Fruit fly (Drosophila melanogaster): ENCODE measurements around the gene CG2680.
A peak's percentile ranks its signal among the peaks of the same experiment; 100 is the strongest.

CG2680 gene

DNA sequence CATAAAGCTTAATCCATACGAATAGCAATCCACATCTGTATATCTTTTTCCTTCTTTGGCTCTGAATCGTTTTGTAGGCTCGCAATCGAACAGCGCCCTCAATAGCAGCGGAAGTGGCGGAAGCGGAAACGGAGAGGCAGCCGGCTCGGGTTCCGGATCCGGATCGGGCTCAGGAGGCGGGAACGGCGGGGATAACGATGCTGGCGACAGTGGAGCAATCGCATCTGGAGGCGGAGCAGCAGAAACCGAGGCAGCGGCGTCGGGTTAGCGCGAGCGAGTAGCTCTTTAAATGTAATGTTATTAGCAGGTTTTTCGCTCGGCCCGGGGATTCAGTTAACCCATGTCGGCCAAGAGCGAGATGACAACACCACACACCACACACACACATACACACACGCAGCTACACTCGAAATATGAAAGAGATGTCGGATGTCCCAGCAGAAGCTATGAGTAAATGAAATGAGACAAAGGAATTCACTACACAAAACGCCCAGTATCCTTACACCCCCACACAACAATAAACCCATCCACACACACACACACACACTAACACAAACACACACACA lies 30.1 kb downstream of the CG2680 start (continued):
- TF ChIP-seq Hr78 (GFP tag; optimal IDR thresholded peaks at IDR 0.05) (no peak), schlank (tag; optimal IDR thresholded peaks at IDR 0.05) (no peak), btn (GFP tag; optimal IDR thresholded peaks at IDR 0.05) (no peak), CG11504 (tag; optimal IDR thresholded peaks at IDR 0.05) (no peak), CG12942 (GFP tag; optimal IDR thresholded peaks at IDR 0.05) (no peak), gsb-n (tag; optimal IDR thresholded peaks at IDR 0.05) (no peak), MTF-1 (GFP tag; optimal IDR thresholded peaks at IDR 0.05; ENCODE audit: borderline replicate concordance) (no peak), abd-A (tag; optimal IDR thresholded peaks at IDR 0.05) (no peak), run (tag; optimal IDR thresholded peaks at IDR 0.05) (no peak), Drgx (GFP tag; IDR thresholded peaks at IDR 0.05) (no peak), Side (GFP tag; optimal IDR thresholded peaks at IDR 0.05) (no peak), Jarid2 (GFP tag; optimal IDR thresholded peaks at IDR 0.05) (no peak), NfI (GFP tag; optimal IDR thresholded peaks at IDR 0.05) (no peak), CG7271 (tag; optimal IDR thresholded peaks at IDR 0.05) (no peak), crp (GFP tag; optimal IDR thresholded peaks at IDR 0.05) (no peak), Abd-B (GFP tag; optimal IDR thresholded peaks at IDR 0.05) (no peak), Atf3 (GFP tag; optimal IDR thresholded peaks at IDR 0.05) (no peak), repo (GFP tag; optimal IDR thresholded peaks at IDR 0.05) (no peak), fu2 (GFP tag; optimal IDR thresholded peaks at IDR 0.05) (no peak), corto (GFP tag; optimal IDR thresholded peaks at IDR 0.05) (no peak)

DNA sequence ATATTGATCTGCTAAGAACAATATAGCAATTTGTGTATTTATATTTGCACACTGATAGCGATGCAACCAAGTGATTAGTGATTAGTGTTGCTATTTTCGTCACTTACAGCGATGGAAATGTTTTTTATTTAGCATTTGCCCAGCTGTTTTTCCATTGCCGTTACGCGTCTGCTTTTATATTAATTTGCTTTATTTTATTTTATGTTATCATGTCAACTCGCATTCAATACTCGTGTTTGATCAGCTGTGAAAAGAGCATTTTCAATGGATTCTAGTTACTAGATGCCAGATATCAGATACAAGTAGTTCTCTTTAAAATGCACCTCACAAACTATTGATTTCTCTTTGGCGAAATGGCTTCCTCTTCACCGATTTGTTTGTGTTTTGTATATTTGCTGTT lies 43.8 kb downstream of the CG2680 start:
- TF ChIP-seq Opbp (GFP tag; IDR thresholded peaks at IDR 0.05; ENCODE audit: partially characterized antibody): no peak
- TF ChIP-seq Sox102F (GFP tag; optimal IDR thresholded peaks at IDR 0.05): no peak
- peak; percentile 2 for TF ChIP-seq CG2120 (GFP tag; optimal IDR thresholded peaks at IDR 0.05)
- TF ChIP-seq odd (GFP tag; optimal IDR thresholded peaks at IDR 0.05): peak; percentile 3
- TF ChIP-seq CG18599 (GFP tag; optimal IDR thresholded peaks at IDR 0.05): peak; percentile 34
- TF ChIP-seq pnt (GFP tag; optimal IDR thresholded peaks at IDR 0.05): no peak
- no peak for TF ChIP-seq z (GFP tag; IDR thresholded peaks at IDR 0.05)
- TF ChIP-seq CG8281 (tag; optimal IDR thresholded peaks at IDR 0.05): no peak
- peak; percentile 30 for TF ChIP-seq schlank (tag; optimal IDR thresholded peaks at IDR 0.05)
- no peak for TF ChIP-seq Mrtf (GFP tag; IDR thresholded peaks at IDR 0.05)
- TF ChIP-seq nmo (GFP tag; optimal IDR thresholded peaks at IDR 0.05): no peak
- TF ChIP-seq CG3995 (GFP tag; optimal IDR thresholded peaks at IDR 0.05): no peak
- no peak for TF ChIP-seq ham (GFP tag; IDR thresholded peaks at IDR 0.05)
- TF ChIP-seq BtbVII (GFP tag; optimal IDR thresholded peaks at IDR 0.05): peak; percentile 18
- no peak for TF ChIP-seq hkb (optimal IDR thresholded peaks at IDR 0.05)
- TF ChIP-seq hkb (GFP tag; IDR thresholded peaks at IDR 0.05): peak; percentile 25; the same call in 1 of the 2 replicates
- no peak for TF ChIP-seq stc (GFP tag; IDR thresholded peaks at IDR 0.05)
- TF ChIP-seq CG1233 (GFP tag; optimal IDR thresholded peaks at IDR 0.05): no peak
- TF ChIP-seq CG6854 (GFP tag; optimal IDR thresholded peaks at IDR 0.05): peak; percentile 16
- no peak for TF ChIP-seq psq (GFP tag; optimal IDR thresholded peaks at IDR 0.05)
- no peak for TF ChIP-seq CG18619 (GFP tag; optimal IDR thresholded peaks at IDR 0.05)
- TF ChIP-seq lab (GFP tag; optimal IDR thresholded peaks at IDR 0.05): peak; percentile 40
- TF ChIP-seq ATbp (GFP tag; optimal IDR thresholded peaks at IDR 0.05): peak; percentile 25
- TF ChIP-seq NC2β (GFP tag; optimal IDR thresholded peaks at IDR 0.05): no peak
- TF ChIP-seq CG12299 (tag; optimal IDR thresholded peaks at IDR 0.05): peak; percentile 4
- TF ChIP-seq Med (GFP tag): peak; percentile 35
- no peak for TF ChIP-seq en (GFP tag; optimal IDR thresholded peaks at IDR 0.05)
- peak in 1 of 2 experiments; percentile 2 for TF ChIP-seq eve (GFP tag; optimal IDR thresholded peaks at IDR 0.05)
- TF ChIP-seq Hmr (GFP tag; optimal IDR thresholded peaks at IDR 0.05): peak; percentile 50
- TF ChIP-seq caup (GFP tag; optimal IDR thresholded peaks at IDR 0.05; ENCODE audit: severe bottlenecking): peak; percentile 36
- TF ChIP-seq CG6254 (GFP tag; optimal IDR thresholded peaks at IDR 0.05): no peak

Data from whole organism, embryonic.